Worm (Caenorhabditis elegans): Measurements from ENCODE around the gene srxa-11.

DNA sequence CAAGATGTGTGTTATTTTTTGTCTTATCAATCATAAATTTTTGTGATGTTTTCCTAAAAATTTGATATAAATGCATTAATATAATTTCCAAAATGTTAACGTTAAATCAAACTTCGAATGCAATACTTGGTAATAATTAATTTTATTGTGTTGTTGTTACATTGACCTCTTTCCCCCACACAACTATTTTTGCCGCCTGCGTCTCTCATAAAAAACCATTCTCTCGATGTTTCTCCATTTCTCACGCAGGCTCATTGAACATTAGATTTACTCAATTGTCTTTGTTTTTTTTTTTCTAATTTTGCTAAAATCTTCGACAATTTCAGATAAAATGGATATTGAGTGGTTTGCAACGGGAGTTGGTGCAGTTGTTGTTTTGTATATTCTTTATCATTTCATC, 17.8 kb upstream of the srxa-11 start, which contains the start of gene stdh-1:
- TF ChIP-seq nhr-77 (tag; optimal IDR thresholded peaks at IDR 0.05) (no peak), skn-1 (tag; optimal IDR thresholded peaks at IDR 0.05) (no peak), nhr-237 (tag; optimal IDR thresholded peaks at IDR 0.05) (no peak), ceh-16 (tag; optimal IDR thresholded peaks at IDR 0.05) (no peak), aly-2 (tag; optimal IDR thresholded peaks at IDR 0.05) (no peak), ama-1 (optimal IDR thresholded peaks at IDR 0.05) (no peak), lin-39 (tag; optimal IDR thresholded peaks at IDR 0.05) (no peak), zag-1 (tag; optimal IDR thresholded peaks at IDR 0.05) (no peak), mdl-1 (tag; optimal IDR thresholded peaks at IDR 0.05) (no peak), elt-1 (tag; optimal IDR thresholded peaks at IDR 0.05) (no peak), elt-3 (tag; optimal IDR thresholded peaks at IDR 0.05) (no peak), ztf-4 (tag; optimal IDR thresholded peaks at IDR 0.05) (no peak), sma-3 (GFP tag; optimal IDR thresholded peaks at IDR 0.05) (no peak), R02D3.7 (tag; optimal IDR thresholded peaks at IDR 0.05) (no peak)

Measured in whole organism, L2 larva.